Fruit fly (Drosophila melanogaster): ENCODE results near the gene CG44194.

CG44194 gene

DNA sequence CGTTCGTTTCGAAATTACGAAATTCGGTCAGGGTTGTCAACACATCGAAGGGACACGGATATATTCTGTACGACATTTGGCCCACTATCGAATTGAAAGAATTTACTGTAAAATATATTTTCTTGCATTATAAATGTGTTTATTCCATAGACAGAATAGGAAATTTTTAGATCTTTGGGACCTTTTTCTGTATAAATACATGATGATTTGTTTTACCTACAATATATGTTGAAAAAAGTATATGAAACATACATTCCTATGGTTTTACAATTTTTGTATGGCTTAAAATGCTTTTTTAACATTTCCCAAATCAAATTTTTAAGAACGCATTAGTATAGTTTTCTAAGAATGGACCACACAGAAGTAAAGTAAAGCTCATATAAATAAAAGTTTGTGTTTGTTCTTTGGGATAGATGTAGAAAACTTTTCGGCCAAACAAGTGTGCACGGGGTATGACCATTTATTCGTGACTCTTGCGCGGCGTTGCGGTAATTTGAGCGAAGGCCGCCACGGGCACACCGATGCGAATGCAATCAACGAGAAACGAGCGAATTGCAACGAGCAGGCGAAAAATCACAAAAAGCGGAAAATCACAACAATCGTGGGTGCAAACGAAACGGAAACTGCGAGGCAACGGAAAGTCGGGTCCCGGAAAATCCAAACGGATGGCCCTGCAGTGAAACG lies at the start of gene CG44194, which contains the start of the genes CG17327 and CG7518:
CG44194 (minus strand) TSS at position 177 of the 684 bp plus-strand sequence.
CG17327 (minus strand) TSS at position 177 of the 684 bp plus-strand sequence.
CG7518 (plus strand) TSS at position 540 of the 684 bp plus-strand sequence.
- no peak for TF ChIP-seq noc (tag; optimal IDR thresholded peaks at IDR 0.05)

DNA sequence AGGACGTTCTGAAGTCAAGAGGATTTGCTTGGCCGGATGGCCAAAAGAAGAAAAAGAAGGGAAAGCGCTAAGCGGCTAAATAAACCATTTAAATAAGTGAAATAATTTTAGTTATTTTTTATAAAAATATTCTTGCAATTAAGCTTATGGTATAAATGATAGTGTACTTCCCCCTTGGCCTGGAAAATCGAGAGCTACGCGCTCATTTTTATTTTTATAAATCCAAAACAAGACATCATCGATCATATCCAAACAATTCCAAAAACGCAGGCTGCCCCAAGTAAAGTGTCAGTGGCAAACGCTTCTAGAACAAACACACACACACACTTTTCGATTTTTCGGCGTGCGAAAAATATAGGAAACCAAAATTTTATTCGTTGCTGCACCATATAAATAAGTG lies 46.9 kb upstream of the CG44194 start, which contains the start of gene Hsc70-2:
Hsc70-2 (plus strand) TSS at position 301 of the 400 bp plus-strand sequence.
- TF ChIP-seq noc (tag; optimal IDR thresholded peaks at IDR 0.05): no peak

DNA sequence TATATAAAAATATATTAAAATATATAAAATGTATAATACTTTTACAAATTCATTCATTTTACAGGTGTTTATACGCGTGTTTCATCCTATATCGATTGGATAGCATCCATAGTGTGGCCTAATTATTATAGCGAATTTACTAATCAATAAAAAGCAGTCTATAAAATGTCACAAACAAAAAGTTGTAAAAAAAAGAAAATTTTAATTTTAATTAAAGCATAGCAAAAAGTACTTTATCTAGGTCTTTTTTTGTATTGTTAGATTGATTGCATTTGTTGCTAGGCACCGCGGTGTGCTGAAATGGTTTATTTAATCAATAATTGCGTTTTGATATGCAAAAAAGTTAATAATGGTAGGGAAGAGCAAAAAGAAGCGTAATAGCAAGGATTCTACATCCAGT lies 46.3 kb upstream of the CG44194 start, which contains the start of gene CG45122:
CG45122 (plus strand) TSS at position 301 of the 400 bp plus-strand sequence.
- no peak for TF ChIP-seq noc (tag; optimal IDR thresholded peaks at IDR 0.05)

DNA sequence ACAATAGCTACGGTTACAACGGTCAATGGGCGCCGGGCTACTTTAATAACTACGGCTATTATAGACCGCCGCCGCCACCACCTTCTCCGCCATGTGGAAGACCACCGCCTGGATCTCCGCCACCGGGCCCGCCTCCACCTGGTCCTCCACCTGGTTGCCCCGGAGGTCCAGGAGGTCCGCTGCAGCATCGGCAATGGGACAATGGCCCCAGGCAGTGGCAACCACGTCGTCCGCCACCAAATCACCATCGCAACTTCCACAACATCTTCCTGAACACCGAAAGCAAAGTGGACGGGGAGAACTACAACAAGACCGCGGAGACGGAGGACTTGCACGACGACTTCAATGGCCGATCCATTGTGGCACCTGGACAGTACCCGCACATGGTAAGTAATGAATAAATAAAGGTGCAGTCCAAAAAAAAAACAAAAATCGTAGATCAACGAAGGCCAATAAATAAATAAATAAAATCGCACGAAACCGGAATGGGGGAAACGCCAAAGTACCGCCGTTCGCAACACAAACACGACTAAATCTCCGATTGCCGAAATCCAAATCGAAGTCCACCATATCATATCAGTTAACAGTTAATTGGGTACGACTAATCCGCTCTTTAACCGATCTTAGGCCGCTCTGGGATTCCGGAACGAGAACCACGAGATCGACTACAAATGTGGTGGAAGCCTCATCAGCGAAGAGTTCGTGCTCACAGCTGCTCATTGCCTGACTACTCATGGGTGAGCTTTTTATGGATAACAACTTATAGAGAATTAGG lies 44.9 kb upstream of the CG44194 start, which contains the start of gene snk:
snk (minus strand) TSS at position 513 of the 775 bp plus-strand sequence.
- no peak for TF ChIP-seq noc (tag; optimal IDR thresholded peaks at IDR 0.05)

DNA sequence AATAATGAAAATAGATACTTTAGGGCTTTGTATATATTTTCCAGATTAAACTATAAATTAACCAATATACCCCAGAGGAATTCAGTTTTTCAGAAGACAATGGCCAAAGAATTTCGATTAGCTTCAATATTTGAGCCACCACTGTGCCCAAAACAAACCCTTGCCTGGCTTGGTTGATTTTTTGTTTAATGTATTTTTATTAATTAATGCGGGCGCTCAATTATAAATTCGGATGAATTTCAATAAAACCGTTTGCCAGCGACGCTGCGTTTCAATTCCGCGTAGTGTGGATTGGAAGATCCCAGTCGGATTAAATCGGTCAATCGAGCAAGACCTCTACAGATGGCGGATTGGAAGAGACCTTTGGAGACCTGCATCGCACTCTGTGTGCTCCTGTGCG lies 44.2 kb upstream of the CG44194 start, which contains the start of gene CG11670:
CG11670 (plus strand) TSS at position 301 of the 400 bp plus-strand sequence.
- TF ChIP-seq noc (tag; optimal IDR thresholded peaks at IDR 0.05): no peak

DNA sequence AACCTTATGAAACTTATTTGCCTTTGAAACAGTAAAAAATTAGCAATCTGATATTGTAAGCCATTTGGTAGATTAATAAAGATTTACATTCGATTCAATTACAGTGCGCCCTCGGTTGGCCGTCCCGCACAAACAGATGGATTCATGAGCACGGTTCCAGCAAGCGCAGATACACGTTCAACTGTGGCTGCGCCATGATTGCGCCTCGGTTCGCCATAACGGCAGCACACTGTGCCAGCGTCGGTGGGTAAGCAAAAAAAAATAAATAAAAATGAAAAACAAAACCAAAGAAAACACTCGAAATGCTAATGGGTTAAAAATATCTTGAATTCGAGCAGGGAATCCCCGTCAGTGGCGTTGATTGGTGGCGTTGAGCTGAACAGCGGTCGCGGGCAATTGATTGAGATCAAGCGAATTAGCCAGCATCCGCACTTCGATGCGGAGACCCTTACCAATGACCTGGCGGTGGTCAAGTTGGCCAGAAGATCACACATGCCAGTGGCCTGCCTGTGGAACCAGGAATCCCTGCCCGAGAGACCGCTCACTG lies 41.6 kb upstream of the CG44194 start:
- no peak for TF ChIP-seq noc (tag; optimal IDR thresholded peaks at IDR 0.05)

DNA sequence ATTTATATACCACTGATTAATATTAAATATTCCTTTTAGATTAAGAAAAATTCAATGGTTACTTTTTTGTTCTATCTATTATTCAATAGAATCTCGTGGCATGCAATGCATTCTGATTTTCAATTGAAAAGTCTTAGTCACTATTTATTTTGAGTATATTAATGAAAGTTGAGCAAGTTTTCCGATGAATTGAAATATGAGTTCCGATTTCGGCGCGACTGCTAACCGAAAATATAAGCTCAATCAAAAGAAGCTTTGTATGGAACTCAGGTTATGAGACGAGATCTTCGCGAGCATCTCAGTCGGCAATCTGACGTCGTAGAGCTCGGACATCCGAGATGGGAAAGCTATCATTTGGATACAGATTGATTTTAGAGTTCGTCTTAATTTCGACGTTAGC lies 40.5 kb upstream of the CG44194 start, which contains the start of gene CG11668:
CG11668 (plus strand) TSS at position 301 of the 400 bp plus-strand sequence.
- no peak for TF ChIP-seq noc (tag; optimal IDR thresholded peaks at IDR 0.05)

DNA sequence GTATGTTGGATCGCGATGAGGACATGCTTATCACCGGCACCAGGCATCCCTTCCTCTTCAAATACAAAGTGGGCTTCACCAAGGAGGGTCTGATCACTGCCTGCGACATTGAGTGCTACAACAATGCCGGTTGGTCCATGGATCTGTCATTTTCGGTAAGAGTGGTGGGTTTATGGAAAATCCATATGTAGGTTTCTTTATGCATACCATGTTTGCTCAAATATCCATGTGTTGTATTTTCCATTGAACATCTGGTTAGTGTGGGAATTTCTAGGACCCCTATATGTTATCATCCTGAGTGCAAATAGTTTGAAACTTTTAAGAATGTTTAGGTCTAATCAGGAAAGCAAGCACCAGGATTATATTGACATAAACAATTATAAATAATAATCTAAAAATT lies 38.5 kb upstream of the CG44194 start:
- TF ChIP-seq noc (tag; optimal IDR thresholded peaks at IDR 0.05): no peak

DNA sequence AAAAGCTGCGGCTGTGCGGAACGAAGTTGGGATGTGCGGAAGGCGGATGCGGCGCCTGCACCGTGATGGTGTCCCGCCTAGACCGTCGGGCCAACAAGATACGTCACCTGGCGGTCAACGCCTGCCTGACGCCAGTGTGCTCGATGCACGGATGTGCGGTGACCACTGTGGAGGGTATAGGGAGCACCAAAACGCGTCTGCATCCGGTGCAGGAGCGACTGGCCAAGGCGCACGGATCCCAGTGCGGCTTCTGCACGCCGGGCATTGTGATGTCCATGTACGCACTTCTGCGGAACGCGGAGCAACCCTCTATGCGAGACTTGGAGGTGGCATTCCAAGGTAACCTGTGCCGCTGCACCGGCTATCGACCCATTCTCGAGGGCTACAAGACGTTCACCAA lies 36.1 kb upstream of the CG44194 start:
- no peak for TF ChIP-seq noc (tag; optimal IDR thresholded peaks at IDR 0.05)

DNA sequence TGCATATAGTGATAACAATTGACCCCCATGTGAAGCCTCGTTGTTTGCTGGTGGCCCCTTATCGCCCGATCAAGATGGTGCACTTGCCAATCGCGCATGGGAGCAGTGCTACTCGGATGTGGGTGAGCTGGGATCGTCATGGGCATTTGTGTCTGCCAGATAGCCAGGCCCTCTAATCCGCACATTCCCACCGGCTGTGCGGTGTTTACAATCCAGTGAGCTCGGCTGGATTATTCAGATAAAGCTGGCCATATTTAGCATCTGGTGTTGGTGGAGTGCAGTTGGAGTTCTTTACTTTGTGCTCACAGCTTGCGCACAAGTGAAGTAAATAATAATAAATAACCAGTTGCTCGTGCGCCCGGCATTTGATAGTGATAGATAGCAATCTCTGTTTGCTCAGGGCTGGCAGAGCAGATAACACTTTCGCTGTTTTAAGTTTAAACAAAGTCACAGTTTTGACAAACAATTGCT lies 35.5 kb upstream of the CG44194 start:
- TF ChIP-seq noc (tag; optimal IDR thresholded peaks at IDR 0.05): peak; percentile 64

DNA sequence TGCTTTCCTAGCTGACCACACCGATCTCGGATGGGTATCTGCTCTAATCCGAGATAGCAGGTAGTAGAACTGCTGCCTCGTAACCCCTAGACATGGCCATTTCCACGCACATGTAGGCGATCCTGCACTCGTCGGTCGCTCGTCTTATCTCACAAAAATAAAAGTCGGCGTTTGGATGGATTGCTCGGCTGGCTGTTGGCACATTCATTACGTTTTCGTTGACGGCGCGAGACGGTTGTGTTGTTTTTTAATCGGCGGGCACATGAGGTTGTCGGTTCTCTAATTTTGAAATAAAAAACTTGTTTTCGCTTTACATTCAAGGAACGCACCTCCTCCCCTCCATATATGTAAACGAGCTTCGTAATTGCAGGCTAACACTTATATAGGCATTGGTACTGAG lies 34.8 kb upstream of the CG44194 start, which contains the start of gene ry:
ry (plus strand) TSS at position 206 of the 400 bp plus-strand sequence.
- no peak for TF ChIP-seq noc (tag; optimal IDR thresholded peaks at IDR 0.05)

DNA sequence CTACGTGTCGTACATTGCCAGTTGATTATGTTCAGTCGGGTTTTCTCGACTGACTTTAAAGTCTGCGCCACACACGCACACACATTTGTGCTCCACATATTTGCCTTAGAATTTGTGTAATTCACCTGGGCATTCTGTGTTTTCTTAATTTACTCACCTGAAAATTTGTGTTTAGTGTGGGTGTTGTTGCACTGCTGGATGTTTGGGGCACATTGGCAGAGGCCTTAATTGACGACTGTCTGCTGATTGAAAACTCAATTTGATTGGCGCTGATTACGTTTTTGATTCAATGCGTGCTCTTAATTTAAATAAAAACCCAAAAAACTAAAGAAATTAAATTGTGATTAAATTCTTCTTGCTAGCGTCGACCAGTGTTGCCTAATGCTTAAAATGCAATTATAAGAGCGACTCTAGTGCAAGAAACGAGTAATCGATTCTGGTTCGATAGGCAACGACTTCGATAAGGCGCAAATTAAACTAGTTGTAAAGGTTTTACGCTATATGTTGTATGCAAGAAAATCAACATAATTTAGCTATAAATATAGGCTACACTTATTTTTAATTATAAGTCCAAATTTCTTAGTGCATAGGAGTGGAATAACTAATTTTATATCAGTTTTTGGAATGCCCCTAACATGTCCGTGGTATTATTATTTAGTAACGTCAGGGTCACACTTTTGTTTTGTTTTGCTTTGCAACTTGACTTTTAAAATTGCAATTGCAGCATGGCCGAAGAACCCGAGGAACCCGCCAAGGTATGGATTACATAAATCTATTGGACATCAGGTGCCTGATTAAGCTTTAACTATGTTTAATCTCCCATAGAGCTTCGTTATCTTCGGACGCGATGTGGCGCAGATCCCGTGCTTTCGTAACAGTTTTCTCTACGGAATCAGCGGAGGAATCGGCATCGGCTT lies 33.0 kb upstream of the CG44194 start, which contains the start of the genes CG46281 and CG46280:
CG46281 (minus strand) TSS at position 51 of the 917 bp plus-strand sequence.
CG46280 (minus strand) TSS at position 403 of the 917 bp plus-strand sequence.
- no peak for TF ChIP-seq noc (tag; optimal IDR thresholded peaks at IDR 0.05)

DNA sequence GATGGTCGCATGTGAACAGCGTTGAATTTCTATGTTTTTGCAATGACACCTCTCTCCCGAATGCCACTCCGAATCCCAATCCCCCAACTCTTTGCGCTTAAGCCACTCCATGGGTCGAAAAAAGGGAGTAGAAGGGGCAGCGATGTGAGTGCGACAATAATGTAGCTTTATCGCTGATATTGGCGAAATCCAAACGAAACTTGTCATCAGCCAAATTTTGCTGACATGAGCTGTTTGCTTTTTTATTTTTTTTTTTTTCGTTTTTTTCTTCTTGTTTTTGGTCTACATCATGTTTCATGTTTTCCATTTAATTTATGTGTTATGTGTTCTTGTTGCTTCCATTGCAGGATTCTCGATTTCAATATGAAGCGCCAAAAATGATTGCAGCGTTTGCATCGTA lies 21.5 kb upstream of the CG44194 start:
- TF ChIP-seq noc (tag; optimal IDR thresholded peaks at IDR 0.05): no peak

DNA sequence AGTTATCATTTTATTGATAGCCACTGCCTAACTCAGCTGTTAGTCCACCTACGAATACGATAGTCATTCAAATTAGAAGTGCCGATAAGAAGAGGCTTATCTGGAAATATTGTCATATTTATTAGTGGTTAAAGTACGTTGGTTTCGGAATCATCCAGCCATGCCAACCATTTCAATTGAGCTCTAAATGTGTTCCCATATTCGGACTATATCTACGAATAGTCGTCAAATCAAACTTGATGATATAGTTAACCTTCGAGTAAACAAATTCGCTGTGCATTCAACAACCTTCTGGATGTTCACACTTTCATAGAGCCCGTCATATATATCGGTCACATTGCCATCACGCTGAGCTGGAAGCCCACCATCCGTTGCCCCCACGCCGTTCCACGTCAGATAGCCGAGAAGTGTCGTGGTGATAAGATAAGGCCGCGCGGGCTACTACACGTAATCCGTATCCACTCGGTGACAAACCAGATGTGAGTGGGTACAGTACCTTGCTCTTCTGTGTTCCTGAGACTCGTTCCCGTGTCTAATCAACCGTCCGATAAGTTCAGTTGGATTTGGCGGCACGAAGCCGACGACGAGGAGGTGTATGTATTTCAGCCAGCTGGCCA lies 20.9 kb upstream of the CG44194 start:
- peak; percentile 45 for TF ChIP-seq noc (tag; optimal IDR thresholded peaks at IDR 0.05)
